Fruit fly (Drosophila melanogaster): ENCODE data around the gene Edem1.

Edem1 gene

dm6 chrX:1880139-1880556, 28.5 kb downstream of the Edem1 start, which contains the start of gene Coa8 (continued):
- TF ChIP-seq Antp (GFP tag; optimal IDR thresholded peaks at IDR 0.05), result peak; percentile 47
- TF ChIP-seq CG2678 (tag; optimal IDR thresholded peaks at IDR 0.05), result no peak
- TF ChIP-seq Ada2b (GFP tag; IDR thresholded peaks at IDR 0.05), result peak; percentile 28; the same call in 1 of the 2 replicates
- TF ChIP-seq CG7357 (GFP tag; IDR thresholded peaks at IDR 0.05), result 0 out of 3 replicates have a peak, but pooled peaks have one; percentile 5
- TF ChIP-seq z (GFP tag; IDR thresholded peaks at IDR 0.05), result no peak
- no peak; the same call in 1 of the 2 replicates for TF ChIP-seq esg (GFP tag; conservative IDR thresholded peaks at IDR 0.05)
- TF ChIP-seq CG14710 (tag; optimal IDR thresholded peaks at IDR 0.05), result no peak
- peak; percentile 50 for TF ChIP-seq vnd (GFP tag; IDR thresholded peaks at IDR 0.05; ENCODE audit: partially characterized antibody)
- no peak for TF ChIP-seq gro (GFP tag; optimal IDR thresholded peaks at IDR 0.05)
- no peak for TF ChIP-seq kay (GFP tag; optimal IDR thresholded peaks at IDR 0.05)
- TF ChIP-seq CG31388 (GFP tag; optimal IDR thresholded peaks at IDR 0.05), result no peak
- TF ChIP-seq CG4707 (GFP tag; optimal IDR thresholded peaks at IDR 0.05), result no peak
- no peak for TF ChIP-seq aop (GFP tag; IDR thresholded peaks at IDR 0.05)
- TF ChIP-seq ATbp (GFP tag; optimal IDR thresholded peaks at IDR 0.05), result no peak
- no peak for TF ChIP-seq CkIIα-i1 (GFP tag; IDR thresholded peaks at IDR 0.05)
- no peak for TF ChIP-seq Spps (tag; optimal IDR thresholded peaks at IDR 0.05)
- no peak for TF ChIP-seq CG12219 (GFP tag; optimal IDR thresholded peaks at IDR 0.05)
- TF ChIP-seq pita (GFP tag; optimal IDR thresholded peaks at IDR 0.05), result no peak
- TF ChIP-seq Ets65A (GFP tag), result peak; percentile 93
- no peak for TF ChIP-seq CG11093 (GFP tag; IDR thresholded peaks at IDR 0.05)
- TF ChIP-seq CG16813 (GFP tag; IDR thresholded peaks at IDR 0.05; ENCODE audit: partially characterized antibody), result peak; percentile 42
- TF ChIP-seq CG8359 (GFP tag; optimal IDR thresholded peaks at IDR 0.05; ENCODE audit: borderline replicate concordance), result no peak
- TF ChIP-seq rib (GFP tag; IDR thresholded peaks at IDR 0.05), result no peak
- no peak for TF ChIP-seq en (GFP tag; optimal IDR thresholded peaks at IDR 0.05)
- peak; percentile 48 for TF ChIP-seq grau (tag; optimal IDR thresholded peaks at IDR 0.05)
- no peak for TF ChIP-seq GATAe (GFP tag; conservative IDR thresholded peaks at IDR 0.05)
- TF ChIP-seq CG6254 (GFP tag; optimal IDR thresholded peaks at IDR 0.05), result no peak
- no peak for TF ChIP-seq yki (optimal IDR thresholded peaks at IDR 0.05)
- TF ChIP-seq CG2129 (GFP tag; IDR thresholded peaks at IDR 0.05; ENCODE audit: partially characterized antibody), result no peak
- TF ChIP-seq CG7786 (GFP tag; optimal IDR thresholded peaks at IDR 0.05), result peak; percentile 22
- TF ChIP-seq CG15269 (tag; optimal IDR thresholded peaks at IDR 0.05), result peak; percentile 55
- no peak for TF ChIP-seq toy (GFP tag; IDR thresholded peaks at IDR 0.05)
- TF ChIP-seq CG32772 (GFP tag; IDR thresholded peaks at IDR 0.05), result 0 out of 2 replicates have a peak, but pooled peaks have one; percentile 47
- TF ChIP-seq dpn (GFP tag; optimal IDR thresholded peaks at IDR 0.05), result peak; percentile 24 to 26
- peak; percentile 30 for TF ChIP-seq PHDP (tag; optimal IDR thresholded peaks at IDR 0.05)
- no peak for TF ChIP-seq CG7928 (GFP tag; optimal IDR thresholded peaks at IDR 0.05)
- TF ChIP-seq Usf (GFP tag; optimal IDR thresholded peaks at IDR 0.05), result no peak
- peak; percentile 62 for TF ChIP-seq BEAF-32 (GFP tag; optimal IDR thresholded peaks at IDR 0.05)
- TF ChIP-seq sqz (GFP tag; optimal IDR thresholded peaks at IDR 0.05), result no peak
- TF ChIP-seq Pdp1 (GFP tag; optimal IDR thresholded peaks at IDR 0.05), result peak; percentile 49 to 75
- TF ChIP-seq pho (GFP tag; optimal IDR thresholded peaks at IDR 0.05), result peak; percentile 44
- TF ChIP-seq CG30403 (GFP tag; optimal IDR thresholded peaks at IDR 0.05), result peak; percentile 23
- TF ChIP-seq Awh (GFP tag; IDR thresholded peaks at IDR 0.05), result 0 out of 2 replicates have a peak, but pooled peaks have one; percentile 42
- no peak for TF ChIP-seq Neu2 (GFP tag; optimal IDR thresholded peaks at IDR 0.05; ENCODE audit: borderline replicate concordance)
- TF ChIP-seq az2 (GFP tag; optimal IDR thresholded peaks at IDR 0.05), result no peak
- TF ChIP-seq CG2202 (tag; optimal IDR thresholded peaks at IDR 0.05), result no peak
- peak; percentile 14 for TF ChIP-seq Chrac-16 (GFP tag; optimal IDR thresholded peaks at IDR 0.05)
- no peak for TF ChIP-seq CG30020 (tag; optimal IDR thresholded peaks at IDR 0.05)
- 0 out of 2 replicates have a peak, but pooled peaks have one; percentile 52 for TF ChIP-seq sob (GFP tag; IDR thresholded peaks at IDR 0.05)
- no peak for TF ChIP-seq Dfd (GFP tag; optimal IDR thresholded peaks at IDR 0.05)
- no peak for TF ChIP-seq CG30431 (GFP tag; optimal IDR thresholded peaks at IDR 0.05)
